Worm (Caenorhabditis elegans): ENCODE results near the gene F48G7.9.

- TF ChIP-seq him-1 (tag; optimal IDR thresholded peaks at IDR 0.05) (no peak), W03F9.2 (tag; optimal IDR thresholded peaks at IDR 0.05) (no peak)
Measured at ce11 chrV:622902-623301, 5.5 kb downstream of the F48G7.9 start, which contains the start of gene F48G7.5.
